Worm (Caenorhabditis elegans) whole organism, mixed stage, embryonic: ENCODE measurements around the gene VW02B12L.2.

Experiments used
- bed-3 ChIP-seq: fragments of 200-800 bp; sonication (Bioruptor generic); optimal IDR thresholded peaks from 3 replicates; lab custom pipeline; 2018; ENCODE audit warnings: mild to moderate bottlenecking, missing genetic modification characterization, moderate library complexity, missing compliant biosample characterization
- flh-1 ChIP-seq: fragments of 200-800 bp; sonication (Bioruptor generic); optimal IDR thresholded peaks from 2 replicates; lab custom pipeline; 2018; ENCODE audit warnings: mild to moderate bottlenecking, missing genetic modification characterization, moderate library complexity, missing compliant biosample characterization
- nhr-12 ChIP-seq: fragments of 150-350 bp; optimal IDR thresholded peaks from 2 replicates; lab custom pipeline; 2014; ENCODE audit warnings: missing biosample characterization, missing genetic modification characterization
- nhr-237 ChIP-seq: fragments of 150-350 bp; optimal IDR thresholded peaks from 2 replicates; lab custom pipeline; 2014; ENCODE audit warnings: missing biosample characterization, missing genetic modification characterization
- pha-4 ChIP-seq: fragments of 150-350 bp; optimal IDR thresholded peaks from 2 replicates; lab custom pipeline; 2018; ENCODE audit warnings: missing biosample characterization, missing genetic modification reagents, missing genetic modification characterization
- sptf-1 ChIP-seq: sonication (generic microtip); optimal IDR thresholded peaks from 2 replicates; lab custom pipeline; 2017; ENCODE audit warnings: mild to moderate bottlenecking, missing genetic modification characterization, moderate library complexity, missing compliant biosample characterization

DNA sequence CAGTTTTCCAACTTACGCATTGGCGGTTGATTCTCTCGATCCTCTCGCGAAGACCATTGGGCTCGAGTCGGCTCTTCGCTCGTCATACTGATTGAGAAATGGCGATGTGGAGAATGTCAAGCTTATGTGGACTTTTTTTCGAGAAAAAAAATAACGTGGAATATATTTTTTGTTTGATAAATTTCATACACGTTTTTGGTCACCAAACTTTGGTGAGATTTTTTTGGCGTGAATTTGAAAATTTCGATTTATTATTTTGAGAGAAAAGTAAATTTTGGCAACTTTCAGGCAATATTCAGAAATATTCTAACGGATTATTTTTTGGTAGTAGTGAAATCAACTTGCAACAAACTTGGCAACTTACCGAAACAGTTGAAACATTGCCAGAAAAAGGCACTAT is 38.9 kb upstream of the VW02B12L.2 start, which contains the start of gene W02B12.12:
- TF ChIP-seq bed-3 (GFP tag; lab: Kevin White, UChicago) (no peak), pha-4 (tag; lab: Kevin White, UChicago) (no peak), nhr-12 (no peak), sptf-1 (tag; lab: Kevin White, UChicago) (no peak), flh-1 (no peak), nhr-237 (no peak)
